Worm (Caenorhabditis elegans): Measurements from ENCODE around the gene chts-1.

chts-1 gene

ce11 chrX:7502807-7503206 is 16.7 kb downstream of the chts-1 start, which contains the start of gene F48E3.6:
Gene F48E3.6 (minus strand): TSS chrX:7502907.
- no peak for TF ChIP-seq drap-1 (GFP tag; optimal IDR thresholded peaks at IDR 0.05)

ce11 chrX:7500970-7501369 is 18.5 kb downstream of the chts-1 start, which contains the start of gene uggt-1:
Gene uggt-1 (minus strand): TSS chrX:7500982.
- no peak for TF ChIP-seq mab-5 (tag; optimal IDR thresholded peaks at IDR 0.05)
- TF ChIP-seq ceh-39 (tag; optimal IDR thresholded peaks at IDR 0.05): peak; percentile 36
- peak; percentile 59 for TF ChIP-seq M03D4.4 (tag; optimal IDR thresholded peaks at IDR 0.05)
- no peak for TF ChIP-seq bed-3 (GFP tag; optimal IDR thresholded peaks at IDR 0.05)
- TF ChIP-seq unc-62 (GFP tag; optimal IDR thresholded peaks at IDR 0.05): no peak
- no peak for TF ChIP-seq lin-32 (GFP tag; optimal IDR thresholded peaks at IDR 0.05)
- TF ChIP-seq flh-1 (GFP tag; optimal IDR thresholded peaks at IDR 0.05): peak; percentile 13
- peak; percentile 90 for TF ChIP-seq lin-13 (tag; optimal IDR thresholded peaks at IDR 0.05)
- no peak for TF ChIP-seq mls-2 (tag; optimal IDR thresholded peaks at IDR 0.05)
- peak; percentile 28 for TF ChIP-seq tbx-8 (GFP tag; optimal IDR thresholded peaks at IDR 0.05)
- peak; percentile 95 for TF ChIP-seq ces-1 (GFP tag; optimal IDR thresholded peaks at IDR 0.05)
- peak; percentile 92 for TF ChIP-seq mep-1 (tag; optimal IDR thresholded peaks at IDR 0.05)
- peak; percentile 1 for TF ChIP-seq zip-8 (tag; optimal IDR thresholded peaks at IDR 0.05)
- no peak for TF ChIP-seq elt-3 (tag; optimal IDR thresholded peaks at IDR 0.05)
- no peak for TF ChIP-seq snpc-4 (tag; optimal IDR thresholded peaks at IDR 0.05)
- peak; percentile 45 for TF ChIP-seq drap-1 (GFP tag; optimal IDR thresholded peaks at IDR 0.05)
- TF ChIP-seq cnd-1 (tag; optimal IDR thresholded peaks at IDR 0.05): peak; percentile 75
- TF ChIP-seq ham-2 (GFP tag; optimal IDR thresholded peaks at IDR 0.05): no peak
- TF ChIP-seq nhr-76 (tag; optimal IDR thresholded peaks at IDR 0.05): no peak
- peak; percentile 37 for TF ChIP-seq hlh-1 (tag; optimal IDR thresholded peaks at IDR 0.05)
- peak; percentile 40 for TF ChIP-seq nhr-237 (tag; optimal IDR thresholded peaks at IDR 0.05)
- TF ChIP-seq lsy-2 (tag; optimal IDR thresholded peaks at IDR 0.05): peak; percentile 77
- TF ChIP-seq elt-1 (tag; optimal IDR thresholded peaks at IDR 0.05; ENCODE audit: borderline replicate concordance, insufficient read depth): no peak
- TF ChIP-seq nhr-12 (tag; optimal IDR thresholded peaks at IDR 0.05): no peak
- TF ChIP-seq ceh-83 (GFP tag; optimal IDR thresholded peaks at IDR 0.05): peak; percentile 48
- TF ChIP-seq ceh-43 (GFP tag; optimal IDR thresholded peaks at IDR 0.05): peak; percentile 19
- TF ChIP-seq unc-120 (tag; optimal IDR thresholded peaks at IDR 0.05; ENCODE audit: poor library complexity, severe bottlenecking): peak; percentile 55
- peak; percentile 62 for TF ChIP-seq pha-4 (tag; optimal IDR thresholded peaks at IDR 0.05)

- TF ChIP-seq drap-1 (GFP tag; optimal IDR thresholded peaks at IDR 0.05) (no peak), tbx-8 (GFP tag; optimal IDR thresholded peaks at IDR 0.05) (no peak), blmp-1 (tag; optimal IDR thresholded peaks at IDR 0.05) (no peak), snpc-4 (tag; optimal IDR thresholded peaks at IDR 0.05) (no peak), nhr-237 (tag; optimal IDR thresholded peaks at IDR 0.05) (no peak), flh-1 (GFP tag; optimal IDR thresholded peaks at IDR 0.05) (no peak), unc-120 (tag; optimal IDR thresholded peaks at IDR 0.05; ENCODE audit: poor library complexity, severe bottlenecking) (no peak), lsy-2 (tag; optimal IDR thresholded peaks at IDR 0.05) (no peak), nhr-12 (tag; optimal IDR thresholded peaks at IDR 0.05) (no peak), mls-2 (tag; optimal IDR thresholded peaks at IDR 0.05) (no peak), pha-4 (tag; optimal IDR thresholded peaks at IDR 0.05) (no peak), sptf-1 (tag; optimal IDR thresholded peaks at IDR 0.05) (no peak), ham-2 (GFP tag; optimal IDR thresholded peaks at IDR 0.05) (no peak)
Measured at ce11 chrX:7495491-7495890, 24.0 kb downstream of the chts-1 start, which contains the start of gene try-14. Gene try-14 (minus strand): TSS chrX:7495591.

DNA sequence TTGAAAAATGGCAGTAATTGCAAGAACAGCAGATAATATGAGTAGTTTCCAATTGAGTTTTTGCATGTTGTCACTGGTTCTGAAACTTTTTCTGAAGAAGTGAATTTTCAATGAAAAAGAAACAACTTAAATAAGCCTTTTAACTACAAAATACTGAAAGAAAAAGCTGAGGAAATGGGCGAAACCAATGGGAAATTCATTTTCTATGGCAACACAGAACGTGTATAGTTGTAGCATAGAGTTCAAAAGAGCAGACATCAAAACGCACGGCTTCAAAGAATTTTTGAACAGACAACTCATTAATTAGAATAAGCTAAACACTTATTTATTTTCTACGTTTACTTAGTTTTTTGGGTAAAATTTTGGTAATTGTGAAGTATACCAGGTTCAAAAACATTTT is 26.4 kb downstream of the chts-1 start, which contains the start of gene F48E3.2:
Gene F48E3.2, minus strand, starts transcription at position 101 of the 400 bp plus-strand sequence.
- TF ChIP-seq mab-5 (tag; optimal IDR thresholded peaks at IDR 0.05): no peak
- TF ChIP-seq nhr-28 (tag; optimal IDR thresholded peaks at IDR 0.05): no peak
- TF ChIP-seq ham-2 (GFP tag; optimal IDR thresholded peaks at IDR 0.05): no peak
- TF ChIP-seq hlh-1 (tag; optimal IDR thresholded peaks at IDR 0.05): no peak
- no peak for TF ChIP-seq snpc-4 (tag; optimal IDR thresholded peaks at IDR 0.05)
- no peak for TF ChIP-seq blmp-1 (tag; optimal IDR thresholded peaks at IDR 0.05)
- TF ChIP-seq elt-1 (tag; optimal IDR thresholded peaks at IDR 0.05; ENCODE audit: borderline replicate concordance, insufficient read depth): no peak
- TF ChIP-seq sptf-1 (tag; optimal IDR thresholded peaks at IDR 0.05): no peak
- TF ChIP-seq nhr-2 (tag; optimal IDR thresholded peaks at IDR 0.05): no peak
- TF ChIP-seq drap-1 (GFP tag; optimal IDR thresholded peaks at IDR 0.05): no peak
- no peak for TF ChIP-seq lin-32 (GFP tag; optimal IDR thresholded peaks at IDR 0.05)
- TF ChIP-seq lsy-2 (tag; optimal IDR thresholded peaks at IDR 0.05): no peak
- TF ChIP-seq ceh-83 (GFP tag; optimal IDR thresholded peaks at IDR 0.05): no peak
- no peak for TF ChIP-seq ces-1 (GFP tag; optimal IDR thresholded peaks at IDR 0.05)
- no peak for TF ChIP-seq mls-2 (tag; optimal IDR thresholded peaks at IDR 0.05)
- TF ChIP-seq unc-120 (tag; optimal IDR thresholded peaks at IDR 0.05; ENCODE audit: poor library complexity, severe bottlenecking): no peak
- TF ChIP-seq sem-2 (GFP tag; optimal IDR thresholded peaks at IDR 0.05): no peak
